Worm (Caenorhabditis elegans) whole organism, young adult: Measurements from ENCODE around the gene Y39H10B.3.

Experiments used
- F23B12.7 ChIP-seq: sonication (generic microtip); optimal IDR thresholded peaks from 2 replicates; lab custom pipeline; 2017; ENCODE audit warnings: missing genetic modification characterization, mild to moderate bottlenecking, missing compliant biosample characterization, antibody characterized with exemption, moderate library complexity; ENCODE audit not compliant: insufficient read depth
- attf-3 ChIP-seq: fragments of 200-800 bp; sonication (Bioruptor generic); conservative IDR thresholded peaks from 2 replicates; pipeline ENCODE4 v1.3.6; 2022; ENCODE audit warnings: missing genetic modification reagents, missing genetic modification characterization, missing compliant biosample characterization
- attf-5 ChIP-seq: fragments of 200-800 bp; sonication (Bioruptor generic); optimal IDR thresholded peaks from 2 replicates; lab custom pipeline; 2018; ENCODE audit warnings: mild to moderate bottlenecking, missing genetic modification characterization, missing compliant biosample characterization
- attf-6 ChIP-seq: fragments of 200-800 bp; sonication (Bioruptor generic); IDR thresholded peaks from 2 replicates; pipeline ENCODE4 v1.3.6; 2022; ENCODE audit warnings: missing genetic modification reagents, missing genetic modification characterization, missing compliant biosample characterization
- ceh-79 ChIP-seq: sonication (generic microtip); optimal IDR thresholded peaks from 2 replicates; lab custom pipeline; 2017; ENCODE audit warnings: mild to moderate bottlenecking, missing genetic modification characterization, missing compliant biosample characterization
- dox-1 ChIP-seq: fragments of 200-800 bp; sonication (Bioruptor generic); IDR thresholded peaks from 2 replicates; pipeline ENCODE4 v1.3.6; 2022; ENCODE audit warnings: missing genetic modification reagents, missing genetic modification characterization, missing compliant biosample characterization
- hlh-26 ChIP-seq: fragments of 200-800 bp; sonication (Bioruptor generic); conservative IDR thresholded peaks from 2 replicates; pipeline ENCODE4 v1.3.6; 2022; ENCODE audit warnings: missing genetic modification reagents, missing genetic modification characterization, missing compliant biosample characterization

- TF ChIP-seq attf-3 (GFP tag; lab: Robert Waterston, UW) (no peak), hlh-26 (no peak), ceh-79 (tag; lab: Kevin White, UChicago) (no peak), attf-5 (GFP tag; lab: Kevin White, UChicago) (no peak), F23B12.7 (tag; lab: Kevin White, UChicago) (no peak), dox-1 (GFP tag; lab: Robert Waterston, UW) (no peak), attf-6 (no peak)
These were observed 30.7 kb upstream of the Y39H10B.3 start for ce11 chrV:3639873-3640272.
